Fruit fly (Drosophila melanogaster) whole organism, embryonic: ENCODE data around the gene SerRS.

Source experiments
- Aef1 ChIP-seq: fragments of 200-800 bp; sonication (Bioruptor generic); IDR thresholded peaks from 3 replicates; pipeline ENCODE4 v1.3.6; 2022; ENCODE audit warnings: missing biosample characterization, missing genetic modification characterization
- CG10274 ChIP-seq: fragments of 200-800 bp; sonication (Bioruptor generic); optimal IDR thresholded peaks from 3 replicates; lab custom pipeline; 2017; ENCODE audit warnings: missing biosample characterization, mild to moderate bottlenecking, missing genetic modification characterization
- CG10462 ChIP-seq: fragments of 200-800 bp; sonication (Bioruptor generic); optimal IDR thresholded peaks from 2 replicates; lab custom pipeline; 2016; ENCODE audit warnings: missing biosample characterization, missing genetic modification characterization
- CG12391 ChIP-seq: fragments of 200-800 bp; sonication (Bioruptor generic); optimal IDR thresholded peaks from 3 replicates; lab custom pipeline; 2018; ENCODE audit warnings: missing biosample characterization, mild to moderate bottlenecking, missing genetic modification characterization, moderate library complexity
- CG12659 ChIP-seq: fragments of 200-800 bp; sonication (Bioruptor generic); optimal IDR thresholded peaks from 3 replicates; lab custom pipeline; 2017; ENCODE audit warnings: mild to moderate bottlenecking, missing biosample characterization, missing genetic modification reagents, missing genetic modification characterization
- CG13287 ChIP-seq: fragments of 200-800 bp; sonication (Bioruptor generic); IDR thresholded peaks from 2 replicates; pipeline ENCODE4 v1.3.6; 2022; ENCODE audit warnings: missing biosample characterization, missing genetic modification characterization; ENCODE audit not compliant: partially characterized antibody
- CG17802 ChIP-seq: fragments of 200-800 bp; sonication (Bioruptor generic); optimal IDR thresholded peaks from 2 replicates; lab custom pipeline; 2018; ENCODE audit warnings: missing biosample characterization, mild to moderate bottlenecking, missing genetic modification characterization, moderate library complexity
- CG17829 ChIP-seq: fragments of 200-800 bp; optimal IDR thresholded peaks from 2 replicates; lab custom pipeline; 2019; ENCODE audit warnings: missing biosample characterization, mild to moderate bottlenecking, missing genetic modification characterization, moderate library complexity
- CG2116 ChIP-seq: fragments of 200-800 bp; sonication (Bioruptor generic); optimal IDR thresholded peaks from 3 replicates; lab custom pipeline; 2018; ENCODE audit warnings: missing biosample characterization, mild to moderate bottlenecking, missing genetic modification characterization
- CG2120 ChIP-seq: fragments of 200-800 bp; sonication (Bioruptor generic); optimal IDR thresholded peaks from 3 replicates; lab custom pipeline; 2016; ENCODE audit warnings: missing biosample characterization, missing genetic modification characterization
- CG2678 ChIP-seq: fragments of 200-800 bp; sonication (Bioruptor generic); optimal IDR thresholded peaks from 3 replicates; lab custom pipeline; 2019; ENCODE audit warnings: missing biosample characterization, mild to moderate bottlenecking, missing genetic modification characterization, moderate library complexity
- CG31388 ChIP-seq: fragments of 200-800 bp; sonication (Bioruptor generic); optimal IDR thresholded peaks from 2 replicates; lab custom pipeline; 2016; ENCODE audit warnings: missing biosample characterization, missing genetic modification characterization
- CG4360 ChIP-seq: fragments of 200-800 bp; sonication (Bioruptor generic); IDR thresholded peaks from 2 replicates; pipeline ENCODE4 v1.3.6; 2022; ENCODE audit warnings: missing biosample characterization, missing genetic modification characterization
- CG4424 ChIP-seq: fragments of 200-800 bp; sonication (Bioruptor generic); optimal IDR thresholded peaks from 3 replicates; lab custom pipeline; 2016; ENCODE audit warnings: missing biosample characterization, missing genetic modification characterization
- CG4707 ChIP-seq: fragments of 200-800 bp; sonication (Bioruptor generic); optimal IDR thresholded peaks from 2 replicates; lab custom pipeline; 2018; ENCODE audit warnings: missing biosample characterization, mild to moderate bottlenecking, missing genetic modification characterization, moderate library complexity
- CG6254 ChIP-seq: fragments of 200-800 bp; sonication (Bioruptor generic); optimal IDR thresholded peaks from 3 replicates; lab custom pipeline; 2017; ENCODE audit warnings: mild to moderate bottlenecking, missing biosample characterization, missing genetic modification reagents, missing genetic modification characterization
- CG7357 ChIP-seq: fragments of 200-800 bp; sonication (Bioruptor generic); IDR thresholded peaks from 3 replicates; pipeline ENCODE4 v1.3.6; 2022; ENCODE audit warnings: missing biosample characterization, missing genetic modification characterization
- CG7963 ChIP-seq: fragments of 200-800 bp; sonication (Bioruptor generic); IDR thresholded peaks from 3 replicates; pipeline ENCODE4 v1.3.6; 2022; ENCODE audit warnings: missing biosample characterization, missing genetic modification characterization; ENCODE audit not compliant: partially characterized antibody
- CG9932 ChIP-seq: fragments of 200-800 bp; sonication (Bioruptor generic); IDR thresholded peaks from 2 replicates; pipeline ENCODE4 v1.3.6; 2022; ENCODE audit warnings: missing biosample characterization, missing genetic modification characterization
- CrebB ChIP-seq: fragments of 200-800 bp; sonication (Bioruptor generic); optimal IDR thresholded peaks from 3 replicates; lab custom pipeline; 2018; ENCODE audit warnings: missing biosample characterization, mild to moderate bottlenecking, missing genetic modification characterization
- Dll ChIP-seq: fragments of 200-800 bp; sonication (Bioruptor generic); IDR thresholded peaks from 4 replicates; pipeline ENCODE4 v1.3.6; 2022; ENCODE audit warnings: missing biosample characterization, missing genetic modification characterization; ENCODE audit not compliant: partially characterized antibody
- Eip74EF ChIP-seq, 2 experiments: fragments of 200-800 bp in 1 of 2; fragments of >200 bp in 1 of 2; sonication (Bioruptor generic) in 1 of 2; optimal IDR thresholded peaks; 2 replicates each; lab custom pipeline; 2017 to 2019; ENCODE audit warnings: missing biosample characterization in 2 of 2, missing genetic modification characterization in 2 of 2, mild to moderate bottlenecking in 1 of 2, moderate library complexity in 1 of 2
- Elba2 ChIP-seq: fragments of 200-800 bp; sonication (Bioruptor generic); optimal IDR thresholded peaks from 3 replicates; lab custom pipeline; 2016; ENCODE audit warnings: missing biosample characterization, missing genetic modification characterization
- HLH4C ChIP-seq: fragments of 200-800 bp; sonication (Bioruptor generic); IDR thresholded peaks from 3 replicates; pipeline ENCODE4 v1.3.6; 2022; ENCODE audit warnings: missing biosample characterization, missing genetic modification characterization; ENCODE audit not compliant: partially characterized antibody
- Hr78 ChIP-seq, 2 experiments: fragments of 200-800 bp in 1 of 2; fragments of >200 bp in 1 of 2; sonication (Bioruptor generic) in 1 of 2; optimal IDR thresholded peaks; 2 replicates each; lab custom pipeline; 2017 to 2019; ENCODE audit warnings: missing biosample characterization in 2 of 2, missing genetic modification characterization in 2 of 2, mild to moderate bottlenecking in 1 of 2, moderate library complexity in 1 of 2
- Med ChIP-seq: fragments of 200-800 bp; sonication (Bioruptor generic); peaks from one replicate; lab custom pipeline; 2016; ENCODE audit warnings: missing biosample characterization, missing genetic modification characterization, mild to moderate bottlenecking, inconsistent platforms, moderate library complexity
- NK7.1 ChIP-seq: fragments of 200-800 bp; sonication (Bioruptor generic); optimal IDR thresholded peaks from 3 replicates; lab custom pipeline; 2016; ENCODE audit warnings: missing biosample characterization, missing genetic modification characterization
- Oli ChIP-seq: fragments of 200-800 bp; sonication (Bioruptor generic); optimal IDR thresholded peaks from 2 replicates; lab custom pipeline; 2018; ENCODE audit warnings: missing biosample characterization, mild to moderate bottlenecking, missing genetic modification characterization, moderate library complexity
- Pdp1 ChIP-seq, 2 experiments: fragments of 200-800 bp; sonication (Bioruptor generic); optimal IDR thresholded peaks; 3 replicates each; lab custom pipeline; 2016; ENCODE audit warnings: missing biosample characterization in 2 of 2, missing genetic modification characterization in 2 of 2, mild to moderate bottlenecking in 1 of 2, moderate library complexity in 1 of 2
- Sin3A ChIP-seq: fragments of >200 bp; optimal IDR thresholded peaks from 2 replicates; lab custom pipeline; 2018
- Six4 ChIP-seq: fragments of 200-800 bp; sonication (Bioruptor generic); optimal IDR thresholded peaks from 2 replicates; lab custom pipeline; 2016; ENCODE audit warnings: missing biosample characterization, missing genetic modification characterization
- Trl ChIP-seq, 3 experiments: fragments of >200 bp in 2 of 3; fragments of 200-800 bp in 1 of 3; sonication (Bioruptor generic) in 1 of 3; optimal IDR thresholded peaks; 2 replicates in 1 of 3; 3 replicates in 2 of 3; lab custom pipeline; 2016 to 2017; ENCODE audit warnings: missing biosample characterization in 1 of 3, missing genetic modification characterization in 1 of 3
- YL-1 ChIP-seq: fragments of 200-800 bp; sonication (Bioruptor generic); optimal IDR thresholded peaks from 3 replicates; lab custom pipeline; 2017; ENCODE audit warnings: missing biosample characterization, mild to moderate bottlenecking, missing genetic modification characterization
- cato ChIP-seq: fragments of 200-800 bp; sonication (Bioruptor generic); optimal IDR thresholded peaks from 2 replicates; lab custom pipeline; 2016; ENCODE audit warnings: missing biosample characterization, missing genetic modification characterization, borderline replicate concordance
- corto ChIP-seq: fragments of 200-800 bp; sonication (Bioruptor generic); optimal IDR thresholded peaks from 2 replicates; lab custom pipeline; 2016; ENCODE audit warnings: missing biosample characterization, mild to moderate bottlenecking, missing genetic modification characterization, moderate library complexity
- dan ChIP-seq: fragments of 200-800 bp; sonication (Bioruptor generic); IDR thresholded peaks from 2 replicates; pipeline ENCODE4 v1.3.6; 2022; ENCODE audit warnings: missing biosample characterization, missing genetic modification characterization
- dati ChIP-seq: fragments of 200-800 bp; sonication (Bioruptor generic); IDR thresholded peaks from 2 replicates; pipeline ENCODE4 v1.3.6; 2022; ENCODE audit warnings: missing biosample characterization, missing genetic modification characterization
- eve ChIP-seq, 2 experiments: fragments of >200 bp; optimal IDR thresholded peaks; 2 replicates each; lab custom pipeline; 2017; ENCODE audit warnings: missing biosample characterization in 2 of 2, missing genetic modification characterization in 2 of 2
- inv ChIP-seq: fragments of 200-800 bp; sonication (Bioruptor generic); IDR thresholded peaks from 2 replicates; pipeline ENCODE4 v1.3.6; 2022; ENCODE audit warnings: missing biosample characterization, missing genetic modification characterization; ENCODE audit not compliant: partially characterized antibody
- knrl ChIP-seq: fragments of 200-800 bp; sonication (Bioruptor generic); IDR thresholded peaks from 3 replicates; pipeline ENCODE4 v1.3.6; 2022; ENCODE audit warnings: missing biosample characterization, missing genetic modification characterization; ENCODE audit not compliant: partially characterized antibody
- nerfin-1 ChIP-seq: fragments of 200-800 bp; sonication (Bioruptor generic); optimal IDR thresholded peaks from 3 replicates; lab custom pipeline; 2019; ENCODE audit warnings: missing biosample characterization, mild to moderate bottlenecking, missing genetic modification characterization, moderate library complexity
- phol ChIP-seq: fragments of 200-800 bp; sonication (Bioruptor generic); optimal IDR thresholded peaks from 3 replicates; lab custom pipeline; 2018; ENCODE audit warnings: missing biosample characterization, mild to moderate bottlenecking, missing genetic modification characterization, moderate library complexity
- seq ChIP-seq: fragments of 200-800 bp; sonication (Bioruptor generic); IDR thresholded peaks from 2 replicates; pipeline ENCODE4 v1.3.6; 2022; ENCODE audit warnings: missing biosample characterization, missing genetic modification characterization
- stwl ChIP-seq: fragments of 200-800 bp; sonication (Bioruptor generic); optimal IDR thresholded peaks from 3 replicates; lab custom pipeline; 2018; ENCODE audit warnings: missing biosample characterization, mild to moderate bottlenecking, missing genetic modification characterization, moderate library complexity
- tgo ChIP-seq: fragments of 200-800 bp; sonication (Bioruptor generic); IDR thresholded peaks from 3 replicates; pipeline ENCODE4 v1.3.6; 2022; ENCODE audit warnings: missing biosample characterization, missing genetic modification characterization
- tna ChIP-seq: fragments of 200-800 bp; sonication (Bioruptor generic); IDR thresholded peaks from 2 replicates; pipeline ENCODE4 v1.3.6; 2022; ENCODE audit warnings: missing biosample characterization, missing genetic modification characterization; ENCODE audit not compliant: partially characterized antibody
- tup ChIP-seq: fragments of 200-800 bp; sonication (Bioruptor generic); optimal IDR thresholded peaks from 2 replicates; lab custom pipeline; 2016; ENCODE audit warnings: missing biosample characterization, mild to moderate bottlenecking, missing genetic modification characterization, moderate library complexity
- vvl ChIP-seq: fragments of 200-800 bp; sonication (Bioruptor generic); IDR thresholded peaks from 2 replicates; pipeline ENCODE4 v1.3.6; 2022; ENCODE audit warnings: missing biosample characterization, missing genetic modification characterization

Gene SerRS

DNA sequence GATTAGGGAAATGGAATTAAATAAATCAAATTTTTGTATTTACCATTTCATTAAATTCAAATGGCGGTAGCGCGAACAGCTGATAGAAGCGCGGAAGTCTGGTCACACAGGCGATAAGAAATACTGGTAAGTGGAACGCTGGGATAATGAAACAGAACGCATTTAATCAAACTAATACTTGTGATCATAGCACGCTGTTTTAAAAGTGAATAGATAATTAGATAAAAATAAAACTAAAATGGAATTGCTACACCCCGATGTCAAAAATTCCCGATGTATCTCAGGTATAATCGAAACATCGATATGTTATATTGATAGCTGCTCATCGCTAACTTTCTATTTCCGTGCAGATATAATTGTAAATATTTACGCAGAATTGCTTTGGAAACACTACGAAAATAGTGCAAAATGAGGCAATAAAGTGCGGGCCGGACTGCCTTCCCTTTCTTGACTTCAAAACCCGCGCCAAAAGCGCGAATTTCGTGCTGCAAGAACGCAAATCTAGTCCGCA is 44.5 kb downstream of the SerRS start, which contains the start of the genes okr and CG3558 (continued):
- TF ChIP-seq CG6254 (GFP tag; lab: Kevin White, UChicago) (peak; percentile 0), inv (GFP tag; lab: Robert Waterston, UW) (peak; percentile 72), CG12659 (GFP tag; lab: Kevin White, UChicago) (peak; percentile 18), Sin3A (lab: Kevin White, UChicago) (peak; percentile 63), CG17829 (peak; percentile 8), CG9932 (GFP tag; lab: Robert Waterston, UW) (no peak), YL-1 (GFP tag; lab: Kevin White, UChicago) (peak; percentile 26), knrl (GFP tag; lab: Robert Waterston, UW) (peak; percentile 83), CG2116 (peak; percentile 85), tup (no peak), CG2120 (peak; percentile 23), Dll (peak; percentile 93), phol (peak; percentile 83), seq (GFP tag; lab: Robert Waterston, UW) (no peak), CG10462 (no peak), eve (GFP tag; optimal IDR thresholded peaks at IDR 0.05; lab: Kevin White, UChicago) (no peak), CG12391 (tag; lab: Kevin White, UChicago) (peak; percentile 9), Pdp1 (GFP tag; optimal IDR thresholded peaks at IDR 0.05; lab: Kevin White, UChicago) (peak in 1 of 2 experiments; percentile 1), vvl (GFP tag; lab: Robert Waterston, UW) (0 out of 2 replicates have a peak, but pooled peaks have one; percentile 9), CG13287 (GFP tag; lab: Robert Waterston, UW) (peak; percentile 90), tna (peak; percentile 47; the same call in 1 of the 2 replicates), CG7963 (GFP tag; lab: Robert Waterston, UW) (peak; percentile 58; the same call in 2 of the 3 replicates), Med (GFP tag; lab: Kevin White, UChicago) (peak; percentile 81), CrebB (tag; lab: Kevin White, UChicago) (no peak), Eip74EF (GFP tag; optimal IDR thresholded peaks at IDR 0.05; lab: Kevin White, UChicago) (peak in 1 of 2 experiments; percentile 52), Six4 (no peak), HLH4C (peak; percentile 78), Trl (optimal IDR thresholded peaks at IDR 0.05; lab: Kevin White, UChicago) (no peak), Trl (GFP tag; optimal IDR thresholded peaks at IDR 0.05; lab: Kevin White, UChicago) (no peak)
- TF ChIP-seq, all 482 proteins: peak for 75

- TF ChIP-seq Aef1 (GFP tag; lab: Robert Waterston, UW) = peak; percentile 90
- TF ChIP-seq CG4707 = no peak
- TF ChIP-seq tgo (GFP tag; lab: Robert Waterston, UW) = peak; percentile 85
- TF ChIP-seq NK7.1 (GFP tag; lab: Kevin White, UChicago) = peak; percentile 56
- no peak for TF ChIP-seq Hr78 (GFP tag; optimal IDR thresholded peaks at IDR 0.05; lab: Kevin White, UChicago)
- peak; percentile 1 for TF ChIP-seq Elba2 (GFP tag; lab: Kevin White, UChicago)
- peak; percentile 64; the same call in 1 of the 3 replicates for TF ChIP-seq CG7357 (GFP tag; lab: Robert Waterston, UW)
- peak; percentile 89 for TF ChIP-seq CG4424 (GFP tag; lab: Kevin White, UChicago)
- 0 out of 2 replicates have a peak, but pooled peaks have one; percentile 36 for TF ChIP-seq CG4360 (GFP tag; lab: Robert Waterston, UW)
- TF ChIP-seq CG17802 (tag; lab: Kevin White, UChicago) = peak; percentile 50
- peak; percentile 18 for TF ChIP-seq stwl
- TF ChIP-seq corto (GFP tag; lab: Kevin White, UChicago) = no peak
- TF ChIP-seq dan = no peak
- peak; percentile 91 for TF ChIP-seq CG2678
- TF ChIP-seq nerfin-1 (tag; lab: Kevin White, UChicago) = peak; percentile 77
- peak; percentile 48 for TF ChIP-seq CG10274 (GFP tag; lab: Kevin White, UChicago)
- peak; percentile 81 for TF ChIP-seq Oli (tag; lab: Kevin White, UChicago)
- TF ChIP-seq cato (GFP tag; lab: Kevin White, UChicago) = peak; percentile 77
- TF ChIP-seq CG31388 (GFP tag; lab: Kevin White, UChicago) = peak; percentile 11
- peak; percentile 60; the same call in 1 of the 2 replicates for TF ChIP-seq dati (GFP tag; lab: Robert Waterston, UW)
Measured at dm6 chr2L:2987681-2988381, 49.4 kb downstream of the SerRS start, which contains the start of the genes Chd1 and Bem46. TSS of gene Chd1 (minus strand) at chr2L:2987723. TSS of gene Bem46 (plus strand) at chr2L:2988116.
